Fruit fly (Drosophila melanogaster) whole organism, adult: ENCODE results near the gene Rac2.

Source experiments
- CG11617 ChIP-seq: fragments of 200-800 bp; sonication (Bioruptor generic); optimal IDR thresholded peaks from 2 replicates; lab custom pipeline; 2017; ENCODE audit warnings: mild to moderate bottlenecking, missing biosample characterization, missing genetic modification reagents, missing genetic modification characterization
- CG12768 ChIP-seq: fragments of 200-800 bp; sonication (Bioruptor generic); optimal IDR thresholded peaks from 2 replicates; lab custom pipeline; 2017; ENCODE audit warnings: missing biosample characterization, missing genetic modification characterization, mild to moderate bottlenecking, moderate library complexity, missing genetic modification reagents
- CG14711 ChIP-seq: fragments of 200-800 bp; sonication (Bioruptor generic); optimal IDR thresholded peaks from 2 replicates; lab custom pipeline; 2018; ENCODE audit warnings: missing biosample characterization, mild to moderate bottlenecking, missing genetic modification characterization, moderate library complexity
- CG1620 ChIP-seq: fragments of 200-800 bp; sonication (Bioruptor generic); optimal IDR thresholded peaks from 2 replicates; lab custom pipeline; 2016; ENCODE audit warnings: missing biosample characterization, missing genetic modification characterization
- CG33017 ChIP-seq: fragments of 200-800 bp; sonication (Bioruptor generic); optimal IDR thresholded peaks from 2 replicates; lab custom pipeline; 2018; ENCODE audit warnings: missing biosample characterization, mild to moderate bottlenecking, missing genetic modification characterization, moderate library complexity
- CG5204 ChIP-seq: fragments of 200-800 bp; sonication (Bioruptor generic); optimal IDR thresholded peaks from 2 replicates; lab custom pipeline; 2016; ENCODE audit warnings: missing biosample characterization, missing genetic modification characterization
- CG7045 ChIP-seq: fragments of 200-800 bp; sonication (Bioruptor generic); optimal IDR thresholded peaks from 2 replicates; lab custom pipeline; 2017; ENCODE audit warnings: missing biosample characterization, mild to moderate bottlenecking, missing genetic modification characterization
- CG7101 ChIP-seq: fragments of 200-800 bp; sonication (Bioruptor generic); optimal IDR thresholded peaks from 2 replicates; lab custom pipeline; 2018; ENCODE audit warnings: missing biosample characterization, mild to moderate bottlenecking, missing genetic modification characterization, moderate library complexity
- Clk ChIP-seq: fragments of 200-800 bp; sonication (Bioruptor generic); optimal IDR thresholded peaks from 2 replicates; lab custom pipeline; 2017; ENCODE audit warnings: missing biosample characterization, missing genetic modification characterization
- Crg-1 ChIP-seq: fragments of 200-800 bp; sonication (Bioruptor generic); optimal IDR thresholded peaks from 2 replicates; lab custom pipeline; 2016; ENCODE audit warnings: missing biosample characterization, missing genetic modification characterization
- Hr96 ChIP-seq: fragments of 200-800 bp; sonication (Bioruptor generic); optimal IDR thresholded peaks from 2 replicates; lab custom pipeline; 2016; ENCODE audit warnings: missing biosample characterization, missing genetic modification characterization
- Mnt ChIP-seq: fragments of 200-800 bp; sonication (Bioruptor generic); optimal IDR thresholded peaks from 2 replicates; lab custom pipeline; 2016; ENCODE audit warnings: missing biosample characterization, mild to moderate bottlenecking, missing genetic modification characterization
- bab1 ChIP-seq: fragments of 200-800 bp; sonication (Bioruptor generic); optimal IDR thresholded peaks from 3 replicates; lab custom pipeline; 2019; ENCODE audit warnings: missing biosample characterization, mild to moderate bottlenecking, missing genetic modification characterization, moderate library complexity
- cic ChIP-seq: fragments of 200-800 bp; sonication (Bioruptor generic); optimal IDR thresholded peaks from 2 replicates; lab custom pipeline; 2017; ENCODE audit warnings: missing biosample characterization, mild to moderate bottlenecking, missing genetic modification characterization, moderate library complexity
- cnc ChIP-seq, 2 experiments: fragments of >200 bp; optimal IDR thresholded peaks; 2 replicates each; lab custom pipeline; 2017
- kay ChIP-seq: fragments of 200-800 bp; sonication (Bioruptor generic); peaks from one replicate; lab custom pipeline; 2016; ENCODE audit warnings: missing biosample characterization, missing genetic modification characterization, borderline replicate concordance
- ovo ChIP-seq: fragments of 200-800 bp; sonication (Bioruptor generic); optimal IDR thresholded peaks from 2 replicates; lab custom pipeline; 2016; ENCODE audit warnings: missing biosample characterization, missing genetic modification characterization
- pad ChIP-seq: fragments of 200-800 bp; sonication (Bioruptor generic); optimal IDR thresholded peaks from 3 replicates; lab custom pipeline; 2017; ENCODE audit warnings: missing biosample characterization, missing genetic modification characterization, mild to moderate bottlenecking, moderate library complexity, missing genetic modification reagents
- tj ChIP-seq: fragments of 200-800 bp; sonication (Bioruptor generic); optimal IDR thresholded peaks from 3 replicates; lab custom pipeline; 2017; ENCODE audit warnings: missing biosample characterization, mild to moderate bottlenecking, missing genetic modification characterization, moderate library complexity
- toe ChIP-seq: fragments of 200-800 bp; sonication (Bioruptor generic); optimal IDR thresholded peaks from 2 replicates; lab custom pipeline; 2016; ENCODE audit warnings: missing biosample characterization, missing genetic modification characterization

Rac2 gene

DNA sequence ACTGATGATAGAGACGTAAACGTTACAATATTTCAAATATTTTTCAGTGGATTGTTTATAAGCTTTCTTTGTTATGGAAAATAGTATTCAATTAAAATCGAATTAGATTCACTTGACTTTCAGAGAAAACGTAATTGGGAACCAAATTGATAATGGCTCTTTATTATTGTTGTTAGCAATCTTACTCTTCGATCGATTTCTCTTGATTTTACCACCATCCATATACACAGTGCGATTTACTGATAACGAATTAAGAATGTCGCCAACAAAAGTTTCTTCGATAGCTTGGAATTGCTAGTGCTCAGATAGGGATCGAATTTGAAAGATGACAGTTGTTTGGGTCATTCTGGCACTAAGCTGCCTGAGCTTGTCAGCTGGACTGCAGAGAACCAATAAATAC, 35.2 kb downstream of the Rac2 start, which contains the start of gene CG18417:
CG18417 (plus strand) TSS at position 301 of the 400 bp plus-strand sequence.
- TF ChIP-seq Clk (GFP tag; lab: Kevin White, UChicago) = no peak
- TF ChIP-seq tj = no peak
- no peak for TF ChIP-seq toe (GFP tag; lab: Kevin White, UChicago)
- TF ChIP-seq CG5204 (GFP tag; lab: Kevin White, UChicago) = no peak
- no peak for TF ChIP-seq kay (GFP tag; lab: Kevin White, UChicago)
- no peak for TF ChIP-seq CG33017 (tag; lab: Kevin White, UChicago)
- no peak for TF ChIP-seq Hr96 (GFP tag; lab: Kevin White, UChicago)
- TF ChIP-seq CG14711 (tag; lab: Kevin White, UChicago) = no peak
- TF ChIP-seq CG11617 (GFP tag; lab: Kevin White, UChicago) = no peak
- no peak for TF ChIP-seq CG7045 (GFP tag; lab: Kevin White, UChicago)
- no peak for TF ChIP-seq ovo (GFP tag; lab: Kevin White, UChicago)
- no peak for TF ChIP-seq CG1620 (GFP tag; lab: Kevin White, UChicago)
- TF ChIP-seq CG12768 = no peak
- no peak for TF ChIP-seq bab1

DNA sequence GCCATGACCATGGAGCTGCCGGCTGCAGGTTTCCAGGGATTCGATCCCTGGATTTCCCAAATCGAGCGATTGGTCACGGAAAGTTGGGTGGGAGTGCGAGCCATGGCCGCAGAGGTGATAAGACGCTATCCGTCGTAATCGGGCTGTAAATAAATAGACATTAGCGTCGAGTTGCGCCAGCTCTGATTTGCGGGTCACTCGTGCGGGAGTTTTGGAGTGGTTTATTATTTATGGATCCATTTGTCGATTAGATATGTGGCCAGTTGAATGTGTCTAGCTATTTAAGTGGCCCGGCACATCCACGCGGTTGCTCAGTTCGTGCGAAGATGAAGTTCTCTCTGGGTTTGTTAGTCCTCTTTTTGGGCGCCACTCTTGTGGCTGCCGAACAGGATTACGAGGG, 37.0 kb downstream of the Rac2 start, which contains the start of gene CG8562:
CG8562 (plus strand) TSS at position 307 of the 400 bp plus-strand sequence.
- no peak for TF ChIP-seq cnc (optimal IDR thresholded peaks at IDR 0.05; lab: Kevin White, UChicago)
- no peak for TF ChIP-seq cic (GFP tag; lab: Kevin White, UChicago)

DNA sequence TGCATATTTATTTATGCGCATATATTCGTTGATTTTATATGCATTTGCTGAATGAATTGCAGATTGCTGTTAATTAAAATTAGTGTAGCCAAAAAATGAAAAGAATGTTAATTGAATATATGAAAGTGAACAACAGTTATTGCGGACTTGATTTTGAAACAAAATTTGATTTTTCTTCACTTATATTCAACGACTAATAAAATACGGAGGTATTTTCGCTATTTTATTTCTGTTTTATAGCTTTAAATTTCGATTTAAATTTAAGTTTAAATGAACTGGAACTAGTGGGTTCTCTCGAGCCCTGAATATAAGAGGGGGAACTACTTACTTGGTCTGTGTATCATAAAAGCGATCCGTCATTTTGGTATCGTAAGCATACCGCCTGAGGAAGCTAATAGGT, 38.9 kb downstream of the Rac2 start, which contains the start of gene CG32379:
CG32379 (plus strand) TSS at position 301 of the 400 bp plus-strand sequence.
- no peak for TF ChIP-seq CG11617 (GFP tag; lab: Kevin White, UChicago)
- no peak for TF ChIP-seq Crg-1
- no peak for TF ChIP-seq Clk (GFP tag; lab: Kevin White, UChicago)
- no peak for TF ChIP-seq ovo (GFP tag; lab: Kevin White, UChicago)
- TF ChIP-seq CG7101 = no peak
- TF ChIP-seq Hr96 (GFP tag; lab: Kevin White, UChicago) = no peak
- TF ChIP-seq cic (GFP tag; lab: Kevin White, UChicago) = no peak
- TF ChIP-seq pad (GFP tag; lab: Kevin White, UChicago) = no peak
- TF ChIP-seq CG5204 (GFP tag; lab: Kevin White, UChicago) = no peak
- no peak for TF ChIP-seq kay (GFP tag; lab: Kevin White, UChicago)
- TF ChIP-seq tj = no peak
- no peak for TF ChIP-seq Mnt (GFP tag; lab: Kevin White, UChicago)
- TF ChIP-seq toe (GFP tag; lab: Kevin White, UChicago) = no peak
- no peak for TF ChIP-seq CG1620 (GFP tag; lab: Kevin White, UChicago)
- no peak for TF ChIP-seq CG12768
- TF ChIP-seq CG7045 (GFP tag; lab: Kevin White, UChicago) = no peak
- TF ChIP-seq CG14711 (tag; lab: Kevin White, UChicago) = no peak
- TF ChIP-seq bab1 = no peak

DNA sequence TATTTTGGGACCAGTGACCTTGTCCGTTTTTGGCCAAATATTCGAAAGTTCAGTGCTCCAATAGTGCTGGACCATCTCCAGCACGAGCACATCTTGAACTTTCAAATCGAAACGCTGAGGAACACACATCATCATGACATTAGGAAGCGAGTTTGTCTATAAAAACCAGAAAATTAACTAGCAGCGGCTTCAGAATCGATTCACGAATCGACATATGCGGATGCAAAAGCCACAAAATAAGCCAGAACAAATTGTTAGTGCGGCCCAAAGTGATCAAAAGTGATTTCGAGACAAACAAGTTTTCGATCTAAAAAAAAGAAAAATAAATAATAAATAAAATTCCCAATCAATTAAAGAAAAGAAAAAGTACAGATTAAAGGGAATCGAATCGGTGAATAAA, 44.5 kb downstream of the Rac2 start, which contains the start of gene CG8563:
CG8563 (plus strand) TSS at position 301 of the 400 bp plus-strand sequence.
- TF ChIP-seq bab1 (no peak), cnc (optimal IDR thresholded peaks at IDR 0.05; lab: Kevin White, UChicago) (no peak)

DNA sequence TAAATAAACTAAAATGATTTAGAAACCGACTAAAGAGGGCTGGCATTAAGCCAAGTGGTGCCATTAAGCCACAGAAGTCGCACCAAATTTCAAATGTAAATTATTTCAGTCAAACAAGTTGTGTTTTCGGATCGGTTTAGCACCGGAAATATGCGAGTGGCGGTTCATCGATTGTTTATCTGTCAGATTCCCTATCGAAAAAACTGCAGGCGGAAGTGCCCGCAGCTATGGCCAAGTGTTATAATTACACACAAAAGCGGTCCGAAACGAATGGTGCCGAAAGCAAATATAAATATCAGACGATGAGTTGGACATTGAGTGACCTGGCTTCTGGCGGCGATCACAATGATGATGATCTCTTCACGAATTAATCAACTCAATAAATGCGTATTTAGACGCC, 45.0 kb downstream of the Rac2 start:
- TF ChIP-seq bab1 (no peak), pad (GFP tag; lab: Kevin White, UChicago) (no peak), Hr96 (GFP tag; lab: Kevin White, UChicago) (no peak)

DNA sequence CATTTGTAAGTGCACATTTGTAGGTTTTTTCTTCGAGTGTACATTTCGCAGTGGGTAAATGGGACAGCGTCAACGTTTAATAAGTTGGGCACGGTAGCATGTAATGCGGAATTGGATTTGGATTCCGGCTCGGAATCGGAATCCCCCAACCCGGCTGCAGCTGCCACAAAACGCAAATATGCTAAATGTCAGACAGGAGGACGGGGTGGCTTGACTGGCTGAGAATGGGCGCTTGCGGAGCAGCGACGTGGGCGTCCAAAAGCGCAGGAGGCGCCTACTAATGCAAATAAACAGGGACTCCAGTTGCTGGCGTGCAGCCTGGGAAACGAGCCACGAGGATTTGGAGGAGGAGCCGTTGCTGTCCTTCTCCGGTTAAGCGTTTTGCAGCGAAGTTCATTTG, 47.2 kb downstream of the Rac2 start, which contains the start of gene CG8564:
CG8564 (minus strand) TSS at position 101 of the 400 bp plus-strand sequence.
- no peak for TF ChIP-seq CG12768
